Worm (Caenorhabditis elegans) whole organism, mixed stage, embryonic: ENCODE measurements around the gene ZK856.16.

Source experiments
- M03D4.4 ChIP-seq: sonication (generic microtip); optimal IDR thresholded peaks from 2 replicates; lab custom pipeline; 2017; ENCODE audit warnings: mild to moderate bottlenecking, missing genetic modification characterization, missing compliant biosample characterization
- elt-1 ChIP-seq: sonication (generic microtip); optimal IDR thresholded peaks from 2 replicates; lab custom pipeline; 2017; ENCODE audit warnings: missing genetic modification characterization, mild to moderate bottlenecking, missing compliant biosample characterization, antibody characterized with exemption, moderate library complexity, borderline replicate concordance; ENCODE audit not compliant: insufficient read depth
- elt-3 ChIP-seq: fragments of 150-350 bp; optimal IDR thresholded peaks from 2 replicates; lab custom pipeline; 2014; ENCODE audit warnings: missing biosample characterization, missing genetic modification characterization
- hlh-1 ChIP-seq: fragments of 150-350 bp; optimal IDR thresholded peaks from 2 replicates; lab custom pipeline; 2014; ENCODE audit warnings: missing biosample characterization, missing genetic modification reagents, missing genetic modification characterization
- mep-1 ChIP-seq: fragments of 150-350 bp; optimal IDR thresholded peaks from 2 replicates; lab custom pipeline; 2017; ENCODE audit warnings: missing biosample characterization, missing genetic modification reagents, missing genetic modification characterization, inconsistent platforms
- pha-4 ChIP-seq: fragments of 150-350 bp; optimal IDR thresholded peaks from 2 replicates; lab custom pipeline; 2018; ENCODE audit warnings: missing biosample characterization, missing genetic modification reagents, missing genetic modification characterization
- sem-2 ChIP-seq: fragments of 200-800 bp; sonication (Bioruptor generic); optimal IDR thresholded peaks from 2 replicates; lab custom pipeline; 2018; ENCODE audit warnings: mild to moderate bottlenecking, missing genetic modification characterization, missing compliant biosample characterization
- snpc-4 ChIP-seq: fragments of 150-350 bp; optimal IDR thresholded peaks from 2 replicates; lab custom pipeline; 2014; ENCODE audit warnings: missing biosample characterization, missing genetic modification characterization

- TF ChIP-seq snpc-4 (no peak), elt-3 (tag; lab: Kevin White, UChicago) (no peak), pha-4 (tag; lab: Kevin White, UChicago) (no peak), hlh-1 (no peak), elt-1 (tag; lab: Kevin White, UChicago) (no peak), sem-2 (GFP tag; lab: Kevin White, UChicago) (no peak), M03D4.4 (tag; lab: Kevin White, UChicago) (no peak), mep-1 (tag; lab: Kevin White, UChicago) (no peak)
Measured at ce11 chrV:10190081-10190556, 15.3 kb downstream of the ZK856.16 start, which contains the start of gene ZK856.5.
